Worm (Caenorhabditis elegans): ENCODE data around the gene pqn-48.

Gene pqn-48

ce11 chrII:4002134-4002533 lies 36.5 kb upstream of the pqn-48 start:
- TF ChIP-seq snpc-4 (tag; optimal IDR thresholded peaks at IDR 0.05): no peak
- peak; percentile 29 for TF ChIP-seq lin-14 (GFP tag; optimal IDR thresholded peaks at IDR 0.05)
- no peak for TF ChIP-seq nhr-11 (tag; optimal IDR thresholded peaks at IDR 0.05)
- no peak for TF ChIP-seq mep-1 (tag; optimal IDR thresholded peaks at IDR 0.05)
- no peak for TF ChIP-seq unc-130 (tag; optimal IDR thresholded peaks at IDR 0.05)
- TF ChIP-seq zag-1 (tag; optimal IDR thresholded peaks at IDR 0.05): no peak
- TF ChIP-seq egl-27 (tag; optimal IDR thresholded peaks at IDR 0.05): no peak
- no peak for TF ChIP-seq efl-1 (optimal IDR thresholded peaks at IDR 0.05)
- peak in 1 of 2 experiments; percentile 76 for TF ChIP-seq efl-1 (GFP tag; optimal IDR thresholded peaks at IDR 0.05 in 1 of 2)
- no peak for TF ChIP-seq nhr-12 (tag; optimal IDR thresholded peaks at IDR 0.05)
- no peak for TF ChIP-seq lin-39 (tag; optimal IDR thresholded peaks at IDR 0.05)
- no peak for TF ChIP-seq sox-4 (tag; optimal IDR thresholded peaks at IDR 0.05)
- no peak for TF ChIP-seq nhr-90 (tag; optimal IDR thresholded peaks at IDR 0.05; ENCODE audit: poor library complexity)

DNA sequence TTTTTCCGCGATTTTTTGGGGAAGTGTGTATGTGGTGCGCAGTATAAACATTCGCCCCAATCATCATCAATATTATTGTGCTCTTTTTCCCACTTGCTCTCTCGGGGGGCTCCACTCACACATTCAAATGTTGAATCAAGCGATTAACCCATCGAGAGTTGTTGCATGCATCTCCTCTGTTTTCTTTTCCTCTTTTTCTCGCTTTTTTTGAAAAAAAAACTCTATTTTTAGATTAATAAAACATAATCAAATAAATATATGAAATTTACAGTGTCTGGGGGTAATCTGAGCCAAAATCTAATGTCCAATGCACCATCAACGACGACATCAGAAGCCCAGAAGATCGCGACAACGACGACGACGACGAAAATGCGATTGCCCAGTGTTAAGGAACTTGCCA lies 34.1 kb upstream of the pqn-48 start, which contains the start of gene ephx-1:
Gene ephx-1 (plus strand): TSS at position 301 of the 400 bp plus-strand sequence.
- TF ChIP-seq lin-13 (GFP tag; optimal IDR thresholded peaks at IDR 0.05): no peak

DNA sequence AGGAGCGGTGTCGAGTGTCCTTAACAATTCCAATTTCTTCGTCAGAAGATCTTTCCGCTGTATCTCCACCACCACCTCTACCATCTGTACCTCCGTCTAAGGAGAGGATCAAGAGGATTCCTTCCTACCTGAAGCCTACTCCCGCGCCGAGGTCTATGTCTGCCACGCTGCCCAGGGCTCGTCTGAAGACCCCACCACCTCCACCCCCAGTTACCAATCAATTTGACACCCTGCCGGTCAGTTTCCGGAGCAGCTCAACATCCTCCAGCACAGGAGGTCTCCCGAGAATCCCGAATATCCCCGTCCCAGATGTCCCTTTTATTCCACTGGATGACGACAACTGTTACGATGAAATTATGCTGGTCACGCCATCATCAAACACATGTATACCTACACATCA lies 30.7 kb upstream of the pqn-48 start:
- TF ChIP-seq F16B12.6 (tag; optimal IDR thresholded peaks at IDR 0.05): no peak
- no peak for TF ChIP-seq egl-27 (tag; optimal IDR thresholded peaks at IDR 0.05)
- TF ChIP-seq nhr-90 (tag; optimal IDR thresholded peaks at IDR 0.05; ENCODE audit: poor library complexity): no peak
- TF ChIP-seq lir-3 (tag; optimal IDR thresholded peaks at IDR 0.05; ENCODE audit: poor library complexity): no peak
- no peak for TF ChIP-seq grh-1 (GFP tag; IDR thresholded peaks at IDR 0.05)
- TF ChIP-seq ztf-4 (tag; optimal IDR thresholded peaks at IDR 0.05): no peak
- no peak for TF ChIP-seq ces-1 (GFP tag; optimal IDR thresholded peaks at IDR 0.05)
- TF ChIP-seq blmp-1 (tag; optimal IDR thresholded peaks at IDR 0.05): no peak
- TF ChIP-seq lin-14 (GFP tag; optimal IDR thresholded peaks at IDR 0.05): no peak
- no peak for TF ChIP-seq egl-13 (tag; optimal IDR thresholded peaks at IDR 0.05)
- TF ChIP-seq nhr-19 (GFP tag; conservative IDR thresholded peaks at IDR 0.05): no peak
- no peak for TF ChIP-seq ceh-82 (tag; optimal IDR thresholded peaks at IDR 0.05)
- TF ChIP-seq dpl-1 (GFP tag; optimal IDR thresholded peaks at IDR 0.05): no peak
- no peak for TF ChIP-seq nhr-77 (tag; optimal IDR thresholded peaks at IDR 0.05)
- no peak for TF ChIP-seq aha-1 (tag; optimal IDR thresholded peaks at IDR 0.05)

ce11 chrII:4011518-4011917 lies 27.2 kb upstream of the pqn-48 start:
- no peak for TF ChIP-seq lsy-2 (tag; optimal IDR thresholded peaks at IDR 0.05)
- TF ChIP-seq ceh-82 (tag; optimal IDR thresholded peaks at IDR 0.05): no peak
- TF ChIP-seq elt-3 (tag; optimal IDR thresholded peaks at IDR 0.05): peak in 1 of 6 experiments; percentile 70
- peak; percentile 2 for TF ChIP-seq nhr-20 (tag; optimal IDR thresholded peaks at IDR 0.05)
- TF ChIP-seq nhr-19 (GFP tag; conservative IDR thresholded peaks at IDR 0.05): no peak
- no peak for TF ChIP-seq unc-62 (GFP tag; optimal IDR thresholded peaks at IDR 0.05)
- TF ChIP-seq elt-2 (tag; optimal IDR thresholded peaks at IDR 0.05): peak; percentile 68
- TF ChIP-seq hlh-17 (GFP tag; optimal IDR thresholded peaks at IDR 0.05; ENCODE audit: borderline replicate concordance): no peak

ce11 chrII:4018617-4019016 lies 20.1 kb upstream of the pqn-48 start, which contains the start of gene K07D4.6:
K07D4.6 (minus strand) TSS chrII:4018717.
- TF ChIP-seq jun-1 (tag; optimal IDR thresholded peaks at IDR 0.05): no peak
- TF ChIP-seq efl-1 (optimal IDR thresholded peaks at IDR 0.05): no peak
- peak in 1 of 2 experiments; percentile 20 for TF ChIP-seq efl-1 (GFP tag; optimal IDR thresholded peaks at IDR 0.05 in 1 of 2)

- no peak for TF ChIP-seq lin-14 (GFP tag; optimal IDR thresholded peaks at IDR 0.05)
- TF ChIP-seq irx-1 (tag; optimal IDR thresholded peaks at IDR 0.05): no peak
- no peak for TF ChIP-seq unc-130 (tag; optimal IDR thresholded peaks at IDR 0.05)
- no peak for TF ChIP-seq nhr-77 (tag; optimal IDR thresholded peaks at IDR 0.05)
- TF ChIP-seq egl-13 (tag; optimal IDR thresholded peaks at IDR 0.05): no peak
- no peak for TF ChIP-seq lir-3 (tag; optimal IDR thresholded peaks at IDR 0.05; ENCODE audit: poor library complexity)
- no peak for TF ChIP-seq jun-1 (tag; optimal IDR thresholded peaks at IDR 0.05)
- no peak for TF ChIP-seq nhr-90 (tag; optimal IDR thresholded peaks at IDR 0.05; ENCODE audit: poor library complexity)
- TF ChIP-seq nhr-71 (tag; optimal IDR thresholded peaks at IDR 0.05): no peak
- TF ChIP-seq snpc-4 (tag; optimal IDR thresholded peaks at IDR 0.05): no peak
- no peak for TF ChIP-seq unc-98 (GFP tag; IDR thresholded peaks at IDR 0.05)
- TF ChIP-seq fos-1 (tag; optimal IDR thresholded peaks at IDR 0.05): no peak
- TF ChIP-seq vab-15 (tag; optimal IDR thresholded peaks at IDR 0.05): no peak
- no peak for TF ChIP-seq ceh-8 (GFP tag; optimal IDR thresholded peaks at IDR 0.05)
- no peak for TF ChIP-seq hpl-2 (GFP tag; optimal IDR thresholded peaks at IDR 0.05)
These were observed 13.2 kb upstream of the pqn-48 start, which contains the start of gene K07D4.5 for ce11 chrII:4025462-4025861. K07D4.5 (minus strand) TSS chrII:4025562.
